Fruit fly (Drosophila melanogaster) whole organism, embryonic: ENCODE measurements around the gene ago.
A peak's percentile ranks its signal among the peaks of the same experiment; 100 is the strongest.

Experiments
- CG10431 ChIP-seq: fragments of 200-800 bp; sonication (Bioruptor generic); optimal IDR thresholded peaks from 3 replicates; lab custom pipeline; 2018; ENCODE audit warnings: missing biosample characterization, mild to moderate bottlenecking, missing genetic modification characterization
- CG10543 ChIP-seq: fragments of 200-800 bp; sonication (Bioruptor generic); optimal IDR thresholded peaks from 3 replicates; lab custom pipeline; 2017; ENCODE audit warnings: missing biosample characterization, mild to moderate bottlenecking, missing genetic modification characterization, moderate library complexity
- CG1233 ChIP-seq: fragments of 200-800 bp; sonication (Bioruptor generic); optimal IDR thresholded peaks from 4 replicates; lab custom pipeline; 2018; ENCODE audit warnings: missing biosample characterization, mild to moderate bottlenecking, missing genetic modification characterization
- CG12744 ChIP-seq: fragments of 200-800 bp; sonication (Bioruptor generic); optimal IDR thresholded peaks from 2 replicates; lab custom pipeline; 2016; ENCODE audit warnings: missing biosample characterization, missing genetic modification characterization
- CG13287 ChIP-seq: fragments of 200-800 bp; sonication (Bioruptor generic); IDR thresholded peaks from 2 replicates; pipeline ENCODE4 v1.3.6; 2022; ENCODE audit warnings: missing biosample characterization, missing genetic modification characterization; ENCODE audit not compliant: partially characterized antibody
- CG13624 ChIP-seq: fragments of 200-800 bp; sonication (Bioruptor generic); optimal IDR thresholded peaks from 2 replicates; lab custom pipeline; 2016; ENCODE audit warnings: missing biosample characterization, missing genetic modification characterization
- CG14965 ChIP-seq: fragments of 200-800 bp; sonication (Bioruptor generic); optimal IDR thresholded peaks from 2 replicates; lab custom pipeline; 2016; ENCODE audit warnings: missing biosample characterization, missing genetic modification characterization, borderline replicate concordance
- CG15479 ChIP-seq: fragments of 200-800 bp; sonication (Bioruptor generic); optimal IDR thresholded peaks from 3 replicates; lab custom pipeline; 2019; ENCODE audit warnings: missing biosample characterization, mild to moderate bottlenecking, missing genetic modification characterization, moderate library complexity
- CG1602 ChIP-seq: fragments of 200-800 bp; sonication (Bioruptor generic); optimal IDR thresholded peaks from 3 replicates; lab custom pipeline; 2016; ENCODE audit warnings: missing biosample characterization, missing genetic modification characterization
- CG16815 ChIP-seq: fragments of 200-800 bp; sonication (Bioruptor generic); optimal IDR thresholded peaks from 3 replicates; lab custom pipeline; 2017; ENCODE audit warnings: missing biosample characterization, mild to moderate bottlenecking, missing genetic modification characterization
- CG3838 ChIP-seq: fragments of 200-800 bp; sonication (Bioruptor generic); optimal IDR thresholded peaks from 3 replicates; lab custom pipeline; 2016; ENCODE audit warnings: missing biosample characterization, missing genetic modification characterization
- CG43689 ChIP-seq: fragments of 200-800 bp; sonication (Bioruptor generic); IDR thresholded peaks from 2 replicates; pipeline ENCODE4 v1.3.6; 2022; ENCODE audit warnings: missing biosample characterization, missing genetic modification characterization
- CG4404 ChIP-seq: fragments of 200-800 bp; sonication (Bioruptor generic); IDR thresholded peaks from 2 replicates; pipeline ENCODE4 v1.3.6; 2022; ENCODE audit warnings: missing biosample characterization, missing genetic modification characterization
- CG7271 ChIP-seq: fragments of 200-800 bp; sonication (Bioruptor generic); optimal IDR thresholded peaks from 2 replicates; lab custom pipeline; 2018; ENCODE audit warnings: missing biosample characterization, mild to moderate bottlenecking, missing genetic modification characterization, moderate library complexity
- CG7556 ChIP-seq: fragments of 200-800 bp; sonication (Bioruptor generic); optimal IDR thresholded peaks from 2 replicates; lab custom pipeline; 2017; ENCODE audit warnings: missing biosample characterization, mild to moderate bottlenecking, missing genetic modification characterization
- CG8765 ChIP-seq: fragments of 200-800 bp; sonication (Bioruptor generic); IDR thresholded peaks from 2 replicates; pipeline ENCODE4 v1.3.6; 2022; ENCODE audit warnings: missing biosample characterization, missing genetic modification characterization
- CG9932 ChIP-seq: fragments of 200-800 bp; sonication (Bioruptor generic); IDR thresholded peaks from 2 replicates; pipeline ENCODE4 v1.3.6; 2022; ENCODE audit warnings: missing biosample characterization, missing genetic modification characterization
- CHES-1-like ChIP-seq: fragments of 200-800 bp; sonication (Bioruptor generic); optimal IDR thresholded peaks from 2 replicates; lab custom pipeline; 2016; ENCODE audit warnings: missing biosample characterization, missing genetic modification characterization
- CoRest ChIP-seq: fragments of 200-800 bp; sonication (Bioruptor generic); optimal IDR thresholded peaks from 3 replicates; lab custom pipeline; 2018; ENCODE audit warnings: missing biosample characterization, mild to moderate bottlenecking, missing genetic modification characterization, moderate library complexity
- D19B ChIP-seq: fragments of 200-800 bp; sonication (Bioruptor generic); optimal IDR thresholded peaks from 2 replicates; lab custom pipeline; 2017; ENCODE audit warnings: missing biosample characterization, mild to moderate bottlenecking, missing genetic modification characterization
- Dip2 ChIP-seq: fragments of 200-800 bp; sonication (Bioruptor generic); IDR thresholded peaks from 2 replicates; pipeline ENCODE4 v1.3.6; 2022; ENCODE audit warnings: missing biosample characterization, missing genetic modification characterization
- E2f1 ChIP-seq: fragments of 200-800 bp; sonication (Bioruptor generic); IDR thresholded peaks from 2 replicates; pipeline ENCODE4 v1.3.6; 2022; ENCODE audit warnings: missing biosample characterization, missing genetic modification characterization
- Fer3 ChIP-seq: fragments of 200-800 bp; sonication (Bioruptor generic); optimal IDR thresholded peaks from 2 replicates; lab custom pipeline; 2018; ENCODE audit warnings: missing biosample characterization, mild to moderate bottlenecking, missing genetic modification characterization, moderate library complexity
- H15 ChIP-seq: fragments of 200-800 bp; sonication (Bioruptor generic); IDR thresholded peaks from 3 replicates; pipeline ENCODE4 v1.3.6; 2022; ENCODE audit warnings: missing biosample characterization, missing genetic modification characterization
- Nf-YC ChIP-seq: fragments of 200-800 bp; optimal IDR thresholded peaks from 3 replicates; lab custom pipeline; 2019; ENCODE audit warnings: missing biosample characterization, mild to moderate bottlenecking, missing genetic modification characterization, moderate library complexity
- ash1 ChIP-seq: fragments of 200-800 bp; sonication (Bioruptor generic); optimal IDR thresholded peaks from 2 replicates; lab custom pipeline; 2018; ENCODE audit warnings: missing biosample characterization, mild to moderate bottlenecking, missing genetic modification characterization
- bcd ChIP-seq: fragments of 200-800 bp; sonication (Bioruptor generic); optimal IDR thresholded peaks from 2 replicates; lab custom pipeline; 2017; ENCODE audit warnings: missing biosample characterization, mild to moderate bottlenecking, missing genetic modification characterization
- caup ChIP-seq: fragments of 200-800 bp; sonication (Bioruptor generic); optimal IDR thresholded peaks from 3 replicates; lab custom pipeline; 2017; ENCODE audit warnings: missing biosample characterization, mild to moderate bottlenecking, missing genetic modification characterization, moderate library complexity; ENCODE audit not compliant: severe bottlenecking
- dimm ChIP-seq: fragments of 200-800 bp; sonication (Bioruptor generic); IDR thresholded peaks from 2 replicates; pipeline ENCODE4 v1.3.6; 2022; ENCODE audit warnings: missing biosample characterization, missing genetic modification characterization
- dmrt99B ChIP-seq: fragments of 200-800 bp; sonication (Bioruptor generic); optimal IDR thresholded peaks from 2 replicates; lab custom pipeline; 2018; ENCODE audit warnings: missing biosample characterization, mild to moderate bottlenecking, missing genetic modification characterization, moderate library complexity
- en ChIP-seq: fragments of 200-800 bp; sonication (Bioruptor generic); optimal IDR thresholded peaks from 2 replicates; lab custom pipeline; 2016; ENCODE audit warnings: missing biosample characterization, missing genetic modification characterization
- fd102C ChIP-seq: fragments of 200-800 bp; sonication (Bioruptor generic); optimal IDR thresholded peaks from 2 replicates; lab custom pipeline; 2018; ENCODE audit warnings: missing biosample characterization, mild to moderate bottlenecking, missing genetic modification characterization, moderate library complexity
- grau ChIP-seq: fragments of 200-800 bp; optimal IDR thresholded peaks from 3 replicates; lab custom pipeline; 2019; ENCODE audit warnings: missing biosample characterization, mild to moderate bottlenecking, missing genetic modification characterization, moderate library complexity
- h ChIP-seq: fragments of >200 bp; optimal IDR thresholded peaks from 2 replicates; lab custom pipeline; 2017
- hb ChIP-seq: fragments of 200-800 bp; sonication (Bioruptor generic); IDR thresholded peaks from 3 replicates; pipeline ENCODE4 v1.3.6; 2022; ENCODE audit warnings: missing biosample characterization, missing genetic modification characterization; ENCODE audit not compliant: partially characterized antibody
- hth ChIP-seq: fragments of >200 bp; optimal IDR thresholded peaks from 2 replicates; lab custom pipeline; 2017; ENCODE audit warnings: inconsistent platforms
- ind ChIP-seq: fragments of 200-800 bp; sonication (Bioruptor generic); optimal IDR thresholded peaks from 3 replicates; lab custom pipeline; 2016; ENCODE audit warnings: missing biosample characterization, missing genetic modification characterization
- insv ChIP-seq, 2 experiments: fragments of 200-800 bp; sonication (Bioruptor generic); optimal IDR thresholded peaks; 3 replicates each; lab custom pipeline; 2016 to 2018; ENCODE audit warnings: missing biosample characterization in 2 of 2, missing genetic modification characterization in 2 of 2
- ken ChIP-seq: fragments of 200-800 bp; sonication (Bioruptor generic); IDR thresholded peaks from 3 replicates; pipeline ENCODE4 v1.3.6; 2022; ENCODE audit warnings: missing biosample characterization, missing genetic modification characterization
- lov ChIP-seq, 2 experiments: fragments of 200-800 bp in 1 of 2; fragments of >200 bp in 1 of 2; sonication (Bioruptor generic) in 1 of 2; IDR thresholded peaks in 1 of 2; optimal IDR thresholded peaks in 1 of 2; 2 replicates in 1 of 2; 3 replicates in 1 of 2; pipeline versions ENCODE4 v1.3.6 to Lab custom; 2017 to 2022; ENCODE audit warnings: missing biosample characterization in 1 of 2, missing genetic modification characterization in 1 of 2
- nerfin-1 ChIP-seq: fragments of 200-800 bp; sonication (Bioruptor generic); optimal IDR thresholded peaks from 3 replicates; lab custom pipeline; 2019; ENCODE audit warnings: missing biosample characterization, mild to moderate bottlenecking, missing genetic modification characterization, moderate library complexity
- nmo ChIP-seq: fragments of 200-800 bp; sonication (Bioruptor generic); optimal IDR thresholded peaks from 2 replicates; lab custom pipeline; 2018; ENCODE audit warnings: missing biosample characterization, mild to moderate bottlenecking, missing genetic modification characterization, moderate library complexity
- salm ChIP-seq: fragments of 200-800 bp; sonication (Bioruptor generic); optimal IDR thresholded peaks from 2 replicates; lab custom pipeline; 2018; ENCODE audit warnings: missing biosample characterization, mild to moderate bottlenecking, missing genetic modification characterization
- sd ChIP-seq: fragments of 200-800 bp; sonication (Bioruptor generic); optimal IDR thresholded peaks from 3 replicates; lab custom pipeline; 2018; ENCODE audit warnings: missing biosample characterization, mild to moderate bottlenecking, missing genetic modification characterization, moderate library complexity
- stc ChIP-seq: fragments of 200-800 bp; sonication (Bioruptor generic); IDR thresholded peaks from 2 replicates; pipeline ENCODE4 v1.3.6; 2022; ENCODE audit warnings: missing biosample characterization, missing genetic modification characterization
- tll ChIP-seq, 2 experiments: fragments of 200-800 bp in 1 of 2; fragments of >200 bp in 1 of 2; sonication (Bioruptor generic) in 1 of 2; optimal IDR thresholded peaks; 2 replicates each; lab custom pipeline; 2017 to 2019; ENCODE audit warnings: missing biosample characterization in 2 of 2, missing genetic modification characterization in 2 of 2, mild to moderate bottlenecking in 1 of 2, moderate library complexity in 1 of 2
- tup ChIP-seq: fragments of 200-800 bp; sonication (Bioruptor generic); optimal IDR thresholded peaks from 2 replicates; lab custom pipeline; 2016; ENCODE audit warnings: missing biosample characterization, mild to moderate bottlenecking, missing genetic modification characterization, moderate library complexity
- twi ChIP-seq: fragments of 200-800 bp; optimal IDR thresholded peaks from 2 replicates; lab custom pipeline; 2019; ENCODE audit warnings: missing biosample characterization, mild to moderate bottlenecking, missing genetic modification characterization, moderate library complexity
- zf30C ChIP-seq: fragments of 200-800 bp; sonication (Bioruptor generic); optimal IDR thresholded peaks from 3 replicates; lab custom pipeline; 2018; ENCODE audit warnings: missing biosample characterization, mild to moderate bottlenecking, missing genetic modification characterization

Gene ago

dm6 chr3L:4228187-4228836, 25.8 kb downstream of the ago start (continued):
- TF ChIP-seq Dip2 (GFP tag; lab: Robert Waterston, UW) (peak; percentile 48; the same call in 1 of the 2 replicates), CG1233 (GFP tag; lab: Kevin White, UChicago) (peak; percentile 88), nmo (GFP tag; lab: Kevin White, UChicago) (peak; percentile 98), grau (tag; lab: Kevin White, UChicago) (peak; percentile 94), lov (optimal IDR thresholded peaks at IDR 0.05; lab: Kevin White, UChicago) (no peak), lov (GFP tag; IDR thresholded peaks at IDR 0.05; lab: Robert Waterston, UW) (peak; percentile 97), CoRest (tag; lab: Kevin White, UChicago) (peak; percentile 97), zf30C (GFP tag; lab: Kevin White, UChicago) (peak; percentile 91), CG8765 (GFP tag; lab: Robert Waterston, UW) (peak; percentile 76; the same call in 1 of the 2 replicates), ash1 (GFP tag; lab: Kevin White, UChicago) (no peak), stc (GFP tag; lab: Robert Waterston, UW) (peak; percentile 97), CG43689 (GFP tag; lab: Robert Waterston, UW) (peak; percentile 92), twi (tag; lab: Kevin White, UChicago) (peak; percentile 94), CG14965 (GFP tag; lab: Kevin White, UChicago) (peak; percentile 72), tll (GFP tag; optimal IDR thresholded peaks at IDR 0.05; lab: Kevin White, UChicago) (peak in 1 of 2 experiments; percentile 19), salm (tag; lab: Kevin White, UChicago) (peak; percentile 96), hb (GFP tag; lab: Robert Waterston, UW) (no peak), CG7271 (tag; lab: Kevin White, UChicago) (peak; percentile 81), sd (tag; lab: Kevin White, UChicago) (peak; percentile 78), ind (peak; percentile 93), hth (lab: Kevin White, UChicago) (no peak), h (lab: Kevin White, UChicago) (no peak), ken (GFP tag; lab: Robert Waterston, UW) (peak; percentile 98), CG4404 (GFP tag; lab: Robert Waterston, UW) (peak; percentile 90), insv (GFP tag; optimal IDR thresholded peaks at IDR 0.05; lab: Kevin White, UChicago) (peak; percentile 32 to 62), CG10543 (GFP tag; lab: Kevin White, UChicago) (peak; percentile 94), CG10431 (GFP tag; lab: Kevin White, UChicago) (peak; percentile 92), tup (GFP tag; lab: Kevin White, UChicago) (peak; percentile 91), fd102C (GFP tag; lab: Kevin White, UChicago) (peak; percentile 46), CG16815 (GFP tag; lab: Kevin White, UChicago) (peak; percentile 90), H15 (GFP tag; lab: Robert Waterston, UW) (peak; percentile 97), D19B (GFP tag; lab: Kevin White, UChicago) (peak; percentile 43), CG13287 (GFP tag; lab: Robert Waterston, UW) (no peak), Nf-YC (peak; percentile 85), en (GFP tag; lab: Kevin White, UChicago) (peak; percentile 89), CG3838 (GFP tag; lab: Kevin White, UChicago) (peak; percentile 87), CG15479 (GFP tag; lab: Kevin White, UChicago) (no peak), CG9932 (GFP tag; lab: Robert Waterston, UW) (peak; percentile 67), dmrt99B (tag; lab: Kevin White, UChicago) (peak; percentile 98), CG1602 (GFP tag; lab: Kevin White, UChicago) (peak; percentile 94), Fer3 (tag; lab: Kevin White, UChicago) (peak; percentile 91), CG7556 (GFP tag; lab: Kevin White, UChicago) (peak; percentile 96), nerfin-1 (tag; lab: Kevin White, UChicago) (peak; percentile 96), CHES-1-like (GFP tag; lab: Kevin White, UChicago) (peak; percentile 92), bcd (GFP tag; lab: Kevin White, UChicago) (peak; percentile 92), CG13624 (GFP tag; lab: Kevin White, UChicago) (peak; percentile 90), E2f1 (peak; percentile 96), dimm (GFP tag; lab: Robert Waterston, UW) (peak; percentile 95), caup (peak; percentile 90), CG12744 (GFP tag; lab: Kevin White, UChicago) (peak; percentile 74)
